Fruit fly (Drosophila melanogaster) whole organism, prepupa: ENCODE data around the gene CG42704.

Experiments used
- CG11294 ChIP-seq: fragments of 200-800 bp; sonication (Bioruptor generic); IDR thresholded peaks from 2 replicates; pipeline ENCODE4 v1.3.6; 2022; ENCODE audit warnings: missing biosample characterization, missing genetic modification characterization
- CG11762 ChIP-seq: fragments of 200-800 bp; sonication (Bioruptor generic); optimal IDR thresholded peaks from 3 replicates; lab custom pipeline; 2016; ENCODE audit warnings: missing biosample characterization, missing genetic modification characterization; ENCODE audit not compliant: insufficient read depth
- CG3919 ChIP-seq: fragments of 200-800 bp; sonication (Bioruptor generic); optimal IDR thresholded peaks from 3 replicates; lab custom pipeline; 2016; ENCODE audit warnings: missing biosample characterization, missing genetic modification characterization
- CG6854 ChIP-seq: fragments of 200-800 bp; sonication (Bioruptor generic); optimal IDR thresholded peaks from 2 replicates; lab custom pipeline; 2017; ENCODE audit warnings: missing biosample characterization, mild to moderate bottlenecking, missing genetic modification characterization
- Hr39 ChIP-seq: fragments of 200-800 bp; sonication (Bioruptor generic); optimal IDR thresholded peaks from 2 replicates; lab custom pipeline; 2016; ENCODE audit warnings: missing biosample characterization, missing genetic modification characterization
- OdsH ChIP-seq: fragments of 200-800 bp; sonication (Bioruptor generic); optimal IDR thresholded peaks from 3 replicates; lab custom pipeline; 2016; ENCODE audit warnings: missing biosample characterization, missing genetic modification characterization
- Smox ChIP-seq: fragments of 200-800 bp; sonication (Bioruptor generic); optimal IDR thresholded peaks from 3 replicates; lab custom pipeline; 2016; ENCODE audit warnings: missing biosample characterization, missing genetic modification characterization
- Sox102F ChIP-seq: fragments of 200-800 bp; sonication (Bioruptor generic); optimal IDR thresholded peaks from 2 replicates; lab custom pipeline; 2016; ENCODE audit warnings: missing biosample characterization, mild to moderate bottlenecking, missing genetic modification characterization
- acj6 ChIP-seq: fragments of 200-800 bp; sonication (Bioruptor generic); optimal IDR thresholded peaks from 3 replicates; lab custom pipeline; 2016; ENCODE audit warnings: missing biosample characterization, missing genetic modification characterization
- fkh ChIP-seq: fragments of 200-800 bp; sonication (Bioruptor generic); optimal IDR thresholded peaks from 3 replicates; lab custom pipeline; 2017; ENCODE audit warnings: missing biosample characterization, mild to moderate bottlenecking, missing genetic modification characterization, moderate library complexity
- pdm3 ChIP-seq: fragments of 200-800 bp; sonication (Bioruptor generic); optimal IDR thresholded peaks from 3 replicates; lab custom pipeline; 2016; ENCODE audit warnings: missing biosample characterization, missing genetic modification characterization
- topi ChIP-seq: fragments of 200-800 bp; sonication (Bioruptor generic); optimal IDR thresholded peaks from 3 replicates; lab custom pipeline; 2016; ENCODE audit warnings: missing biosample characterization, missing genetic modification characterization
- vri ChIP-seq: fragments of 200-800 bp; sonication (Bioruptor generic); optimal IDR thresholded peaks from 3 replicates; lab custom pipeline; 2016; ENCODE audit warnings: missing biosample characterization, mild to moderate bottlenecking, missing genetic modification characterization

DNA sequence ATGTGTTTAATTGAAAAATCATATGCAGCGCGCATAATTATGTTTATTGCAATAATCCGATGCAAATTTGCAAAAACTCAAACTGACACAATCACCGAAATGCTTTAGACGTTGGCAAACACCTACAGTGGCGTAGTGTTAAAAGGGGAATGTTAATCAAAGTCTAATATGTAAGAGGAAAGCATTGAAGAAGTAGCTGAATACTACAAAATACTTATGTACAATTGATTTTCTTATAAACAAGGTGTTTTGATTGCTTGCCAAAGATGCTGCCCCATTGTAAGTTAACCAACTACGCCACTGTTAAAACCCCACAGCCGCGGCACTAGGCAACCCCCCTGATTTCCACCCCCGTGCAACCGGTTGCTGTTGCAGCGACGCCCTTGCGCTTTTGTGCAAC lies 32.9 kb upstream of the CG42704 start:
- TF ChIP-seq CG3919 (GFP tag; lab: Kevin White, UChicago) (peak; percentile 36), vri (no peak), Smox (GFP tag; lab: Kevin White, UChicago) (peak; percentile 34), acj6 (GFP tag; lab: Kevin White, UChicago) (no peak), Hr39 (GFP tag; lab: Kevin White, UChicago) (peak; percentile 22), CG11762 (GFP tag; lab: Kevin White, UChicago) (no peak), Sox102F (GFP tag; lab: Kevin White, UChicago) (peak; percentile 37), CG11294 (no peak), OdsH (GFP tag; lab: Kevin White, UChicago) (peak; percentile 32), CG6854 (GFP tag; lab: Kevin White, UChicago) (no peak), topi (GFP tag; lab: Kevin White, UChicago) (peak; percentile 21), fkh (GFP tag; lab: Kevin White, UChicago) (no peak), pdm3 (peak; percentile 16)
